Worm (Caenorhabditis elegans) whole organism, L3 larva: ENCODE measurements around the gene C02E7.6.

Experiments used
- R02D3.7 ChIP-seq: fragments of 150-350 bp; optimal IDR thresholded peaks from 2 replicates; lab custom pipeline; 2014; ENCODE audit warnings: missing biosample characterization, missing genetic modification characterization
- ZK546.5 ChIP-seq: sonication (generic microtip); optimal IDR thresholded peaks from 2 replicates; lab custom pipeline; 2017; ENCODE audit warnings: missing biosample characterization, missing genetic modification characterization
- ceh-9 ChIP-seq: sonication (generic microtip); optimal IDR thresholded peaks from 2 replicates; lab custom pipeline; 2018; ENCODE audit warnings: missing biosample characterization, missing genetic modification characterization
- daf-12 ChIP-seq: fragments of 150-350 bp; optimal IDR thresholded peaks from 2 replicates; lab custom pipeline; 2014; ENCODE audit warnings: missing biosample characterization, missing genetic modification reagents, missing genetic modification characterization
- egl-27 ChIP-seq: sonication (generic microtip); optimal IDR thresholded peaks from 4 replicates; lab custom pipeline; 2017; ENCODE audit warnings: missing biosample characterization, missing genetic modification reagents, missing genetic modification characterization
- egl-5 ChIP-seq: fragments of 150-350 bp; optimal IDR thresholded peaks from 2 replicates; lab custom pipeline; 2017; ENCODE audit warnings: missing biosample characterization, missing genetic modification reagents, missing genetic modification characterization, inconsistent platforms
- elt-2 ChIP-seq: sonication (generic microtip); optimal IDR thresholded peaks from 2 replicates; lab custom pipeline; 2016; ENCODE audit warnings: missing genetic modification reagents, mild to moderate bottlenecking, missing genetic modification characterization, missing compliant biosample characterization
- eor-1 ChIP-seq, 2 experiments: fragments of 150-350 bp; optimal IDR thresholded peaks; 2 replicates each; lab custom pipeline; 2014 to 2018; ENCODE audit warnings: missing biosample characterization in 2 of 2, missing genetic modification characterization in 2 of 2
- fkh-10 ChIP-seq: sonication (generic microtip); optimal IDR thresholded peaks from 2 replicates; lab custom pipeline; 2017; ENCODE audit warnings: missing biosample characterization, missing genetic modification reagents, missing genetic modification characterization
- fkh-2 ChIP-seq: fragments of 150-350 bp; optimal IDR thresholded peaks from 2 replicates; lab custom pipeline; 2014; ENCODE audit warnings: missing biosample characterization, missing genetic modification reagents, missing genetic modification characterization
- lin-15B ChIP-seq: fragments of 150-350 bp; optimal IDR thresholded peaks from 2 replicates; lab custom pipeline; 2014; ENCODE audit warnings: missing biosample characterization, missing genetic modification characterization
- lin-39 ChIP-seq: fragments of 150-350 bp; optimal IDR thresholded peaks from 2 replicates; lab custom pipeline; 2018; ENCODE audit warnings: missing biosample characterization, missing genetic modification reagents, missing genetic modification characterization
- lsy-12 ChIP-seq: sonication (generic microtip); optimal IDR thresholded peaks from 2 replicates; lab custom pipeline; 2016; ENCODE audit warnings: mild to moderate bottlenecking, missing genetic modification characterization, missing compliant biosample characterization
- nfya-1 ChIP-seq: sonication (generic microtip); optimal IDR thresholded peaks from 2 replicates; lab custom pipeline; 2017; ENCODE audit warnings: missing genetic modification characterization, mild to moderate bottlenecking, missing compliant biosample characterization, antibody characterized with exemption, moderate library complexity; ENCODE audit not compliant: insufficient read depth
- nhr-11 ChIP-seq: fragments of 150-350 bp; optimal IDR thresholded peaks from 2 replicates; lab custom pipeline; 2014; ENCODE audit warnings: missing biosample characterization, missing genetic modification characterization
- nhr-23 ChIP-seq: fragments of 150-350 bp; optimal IDR thresholded peaks from 2 replicates; lab custom pipeline; 2014; ENCODE audit warnings: missing biosample characterization, missing genetic modification reagents, missing genetic modification characterization
- nhr-237 ChIP-seq: fragments of 150-350 bp; optimal IDR thresholded peaks from 2 replicates; lab custom pipeline; 2014; ENCODE audit warnings: missing biosample characterization, missing genetic modification characterization
- nhr-28 ChIP-seq: fragments of 150-350 bp; optimal IDR thresholded peaks from 2 replicates; lab custom pipeline; 2014; ENCODE audit warnings: missing biosample characterization, missing genetic modification characterization
- nhr-43 ChIP-seq: sonication (generic microtip); optimal IDR thresholded peaks from 2 replicates; lab custom pipeline; 2016; ENCODE audit warnings: mild to moderate bottlenecking, missing genetic modification characterization, missing compliant biosample characterization; ENCODE audit not compliant: poor library complexity, severe bottlenecking
- nhr-67 ChIP-seq: fragments of 150-350 bp; optimal IDR thresholded peaks from 2 replicates; lab custom pipeline; 2014; ENCODE audit warnings: missing biosample characterization, missing genetic modification characterization
- nhr-77 ChIP-seq: fragments of 150-350 bp; optimal IDR thresholded peaks from 2 replicates; lab custom pipeline; 2014; ENCODE audit warnings: missing biosample characterization, missing genetic modification characterization
- pha-4 ChIP-seq: fragments of 150-350 bp; optimal IDR thresholded peaks from 2 replicates; lab custom pipeline; 2014; ENCODE audit warnings: missing biosample characterization, missing genetic modification reagents, missing genetic modification characterization
- pqm-1 ChIP-seq: fragments of 150-350 bp; optimal IDR thresholded peaks from 2 replicates; lab custom pipeline; 2017; ENCODE audit warnings: missing biosample characterization, missing genetic modification characterization, inconsistent platforms
- snpc-4 ChIP-seq: fragments of 150-350 bp; optimal IDR thresholded peaks from 2 replicates; lab custom pipeline; 2014; ENCODE audit warnings: missing biosample characterization, missing genetic modification characterization
- tbx-2 ChIP-seq: sonication (generic microtip); optimal IDR thresholded peaks from 2 replicates; lab custom pipeline; 2016; ENCODE audit warnings: mild to moderate bottlenecking, missing genetic modification characterization, missing compliant biosample characterization
- unc-62 ChIP-seq: fragments of 150-350 bp; sonication (generic microtip); optimal IDR thresholded peaks from 4 replicates; lab custom pipeline; 2014; ENCODE audit warnings: missing biosample characterization, missing genetic modification reagents, missing genetic modification characterization
- ztf-11 ChIP-seq: fragments of 150-350 bp; optimal IDR thresholded peaks from 2 replicates; lab custom pipeline; 2014; ENCODE audit warnings: missing biosample characterization, missing genetic modification characterization
- ztf-4 ChIP-seq: fragments of 150-350 bp; optimal IDR thresholded peaks from 2 replicates; lab custom pipeline; 2014; ENCODE audit warnings: missing biosample characterization, missing genetic modification characterization

Gene C02E7.6

ce11 chrV:4914879-4915278 is 4.1 kb upstream of the C02E7.6 start, which contains the start of gene H23N18.6:
Gene H23N18.6, minus strand, starts transcription at chrV:4915079.
- TF ChIP-seq pha-4 (no peak), elt-2 (peak; percentile 72), ztf-4 (tag; lab: Kevin White, UChicago) (no peak), pqm-1 (peak; percentile 26)

ce11 chrV:4918091-4918624 is 849 bp upstream of the C02E7.6 start, which contains the start of gene C02E7.7:
Gene C02E7.7, minus strand, starts transcription at chrV:4918574.
- TF ChIP-seq nhr-23 (tag; lab: Kevin White, UChicago) (no peak), nfya-1 (tag; lab: Kevin White, UChicago) (no peak), ztf-11 (tag; lab: Kevin White, UChicago) (no peak), lin-15B (tag; lab: Kevin White, UChicago) (no peak), R02D3.7 (tag; lab: Kevin White, UChicago) (no peak), nhr-28 (no peak), lsy-12 (no peak), eor-1 (tag; optimal IDR thresholded peaks at IDR 0.05; lab: Kevin White, UChicago) (no peak), fkh-2 (no peak), pha-4 (no peak), lin-39 (tag; lab: Kevin White, UChicago) (no peak), nhr-43 (tag; lab: Kevin White, UChicago) (no peak), daf-12 (no peak), egl-5 (tag; lab: Kevin White, UChicago) (no peak)

ce11 chrV:4920690-4921152 is 1.7 kb downstream of the C02E7.6 start, which contains the start of the genes C02E7.8 and srh-23:
Gene C02E7.8, minus strand, starts transcription at chrV:4920790.
Gene srh-23, plus strand, starts transcription at chrV:4921102.
- TF ChIP-seq ZK546.5 (tag; lab: Kevin White, UChicago) (no peak), ztf-4 (tag; lab: Kevin White, UChicago) (no peak), nhr-67 (no peak)

ce11 chrV:4922024-4922423 is 3.0 kb downstream of the C02E7.6 start, which contains the start of gene srh-22:
Gene srh-22, plus strand, starts transcription at chrV:4922324.
- no peak for TF ChIP-seq ceh-9 (tag; lab: Kevin White, UChicago)
- TF ChIP-seq nhr-23 (tag; lab: Kevin White, UChicago), result no peak
- TF ChIP-seq nhr-67, result no peak
- TF ChIP-seq fkh-10 (GFP tag; lab: Kevin White, UChicago), result no peak
- no peak for TF ChIP-seq tbx-2 (tag; lab: Kevin White, UChicago)
- no peak for TF ChIP-seq fkh-2
- no peak for TF ChIP-seq nhr-11 (tag; lab: Kevin White, UChicago)

- TF ChIP-seq nhr-28 (no peak), nhr-77 (tag; lab: Kevin White, UChicago) (no peak), ceh-9 (tag; lab: Kevin White, UChicago) (no peak), unc-62 (GFP tag; lab: Kevin White, UChicago) (no peak)
Observed at ce11 chrV:4924618-4925017, 5.6 kb downstream of the C02E7.6 start, which contains the start of gene srh-20. Gene srh-20, plus strand, starts transcription at chrV:4924918.

ce11 chrV:4926371-4926770 is 7.4 kb downstream of the C02E7.6 start, which contains the start of gene srh-21:
Gene srh-21, plus strand, starts transcription at chrV:4926671.
- TF ChIP-seq egl-5 (tag; lab: Kevin White, UChicago), result no peak

- TF ChIP-seq snpc-4 (no peak), egl-27 (tag; lab: Kevin White, UChicago) (no peak), daf-12 (no peak), nhr-237 (tag; lab: Kevin White, UChicago) (no peak)
Observed at ce11 chrV:4929842-4930241, 10.8 kb downstream of the C02E7.6 start, which contains the start of gene str-205. Gene str-205, minus strand, starts transcription at chrV:4929942.
